Worm (Caenorhabditis elegans) whole organism, L2 larva: ENCODE data around the gene Y116A8C.29.

ENCODE experiments used
- lin-39 ChIP-seq: fragments of 150-350 bp; optimal IDR thresholded peaks from 2 replicates; lab custom pipeline; 2014; ENCODE audit warnings: missing biosample characterization, missing genetic modification reagents, missing genetic modification characterization
- lsy-2 ChIP-seq, 2 experiments: fragments of 150-350 bp in 1 of 2; sonication (generic microtip) in 1 of 2; optimal IDR thresholded peaks; 2 replicates each; lab custom pipeline; 2014 to 2017; ENCODE audit warnings: missing biosample characterization in 2 of 2, missing genetic modification characterization in 2 of 2
- nhr-77 ChIP-seq: fragments of 150-350 bp; optimal IDR thresholded peaks from 2 replicates; lab custom pipeline; 2014; ENCODE audit warnings: missing biosample characterization, missing genetic modification characterization

- TF ChIP-seq nhr-77 (tag; lab: Kevin White, UChicago) (no peak), lin-39 (tag; lab: Kevin White, UChicago) (no peak), lsy-2 (tag; optimal IDR thresholded peaks at IDR 0.05; lab: Kevin White, UChicago) (no peak)
These were observed 35.8 kb upstream of the Y116A8C.29 start, which contains the start of gene Y116A8C.44 for ce11 chrIV:17058036-17058435.
